Worm (Caenorhabditis elegans) whole organism, L1 larva: ENCODE results near the gene cpna-3.
A peak's percentile ranks its signal among the peaks of the same experiment; 100 is the strongest.

Experiments
- ama-1 ChIP-seq: fragments of 150-350 bp; optimal IDR thresholded peaks from 2 replicates; lab custom pipeline; 2014
- efl-1 ChIP-seq, 4 experiments: fragments of 150-350 bp; optimal IDR thresholded peaks in 3 of 4; peaks in 1 of 4; 1 replicate in 1 of 4; 2 replicates in 3 of 4; lab custom pipeline; 2014; ENCODE audit warnings: missing biosample characterization in 2 of 4, missing genetic modification characterization in 2 of 4, missing genetic modification reagents in 2 of 4
- egl-13 ChIP-seq: sonication (generic microtip); optimal IDR thresholded peaks from 2 replicates; lab custom pipeline; 2016; ENCODE audit warnings: missing genotype, missing genetic modification reagents, missing genetic modification characterization, missing compliant biosample characterization
- irx-1 ChIP-seq: sonication (generic microtip); optimal IDR thresholded peaks from 2 replicates; lab custom pipeline; 2016; ENCODE audit warnings: missing genetic modification characterization, missing compliant biosample characterization
- lin-14 ChIP-seq: fragments of 200-800 bp; sonication (Bioruptor generic); optimal IDR thresholded peaks from 2 replicates; lab custom pipeline; 2018; ENCODE audit warnings: mild to moderate bottlenecking, missing genetic modification characterization, moderate library complexity, missing compliant biosample characterization
- lin-15B ChIP-seq: fragments of 150-350 bp; sonication (generic microtip); optimal IDR thresholded peaks from 3 replicates; lab custom pipeline; 2014; ENCODE audit warnings: missing biosample characterization, missing genetic modification characterization
- pag-3 ChIP-seq: sonication (generic microtip); optimal IDR thresholded peaks from 2 replicates; lab custom pipeline; 2017; ENCODE audit warnings: missing genetic modification characterization, mild to moderate bottlenecking, missing compliant biosample characterization, antibody characterized with exemption, borderline replicate concordance; ENCODE audit not compliant: insufficient read depth
- skn-1 ChIP-seq: fragments of 150-350 bp; optimal IDR thresholded peaks from 2 replicates; lab custom pipeline; 2014; ENCODE audit warnings: missing biosample characterization, missing genetic modification characterization
- sptf-1 ChIP-seq: fragments of 150-350 bp; optimal IDR thresholded peaks from 2 replicates; lab custom pipeline; 2014; ENCODE audit warnings: missing biosample characterization, missing genetic modification characterization
- sup-37 ChIP-seq: fragments of 200-800 bp; sonication (Bioruptor generic); optimal IDR thresholded peaks from 2 replicates; lab custom pipeline; 2018; ENCODE audit warnings: mild to moderate bottlenecking, missing genetic modification characterization, missing compliant biosample characterization
- ztf-11 ChIP-seq, 2 experiments: sonication (generic microtip); optimal IDR thresholded peaks; 2 replicates each; lab custom pipeline; 2016 to 2017; ENCODE audit warnings: missing genetic modification characterization in 2 of 2, missing biosample characterization in 1 of 2, missing compliant biosample characterization in 1 of 2

Gene cpna-3

DNA sequence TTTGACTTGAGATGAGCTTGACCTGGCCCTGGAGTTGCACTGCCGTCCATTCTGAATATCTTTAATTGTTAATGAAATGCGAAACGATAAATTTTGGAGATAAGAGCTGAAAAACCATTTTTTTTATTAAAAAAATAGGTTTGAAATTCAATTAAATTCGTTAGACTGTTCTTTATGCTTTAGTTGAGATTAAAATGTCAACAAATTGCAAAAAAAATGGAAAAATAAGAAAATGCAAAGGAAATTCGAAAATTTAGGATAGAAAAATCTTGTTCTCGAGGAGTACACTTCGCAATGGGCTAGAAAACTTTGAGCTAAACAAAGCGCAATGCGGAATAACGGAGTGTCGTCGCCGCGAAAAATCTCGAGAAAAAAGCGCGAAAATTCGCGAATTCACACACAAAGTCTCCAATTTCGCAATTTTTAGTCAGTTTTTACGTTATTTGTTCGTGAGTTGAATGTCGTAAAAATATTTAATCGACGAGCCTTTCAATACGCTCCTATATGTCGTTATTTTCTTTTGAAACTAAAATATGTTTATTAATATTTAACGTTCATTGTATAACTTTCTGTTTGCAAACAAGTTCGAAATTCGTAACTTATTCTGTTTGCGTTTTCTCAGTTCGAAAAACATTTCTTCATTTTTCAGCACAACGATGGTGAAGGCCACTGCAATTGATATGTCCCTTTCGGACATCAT is 50.3 kb downstream of the cpna-3 start, which contains the start of the genes rpb-12 and aly-2 (continued):
- TF ChIP-seq efl-1 (optimal IDR thresholded peaks at IDR 0.05; lab: Kevin White, UChicago): peak; percentile 82 to 87
- peak; percentile 83 to 98 for TF ChIP-seq efl-1 (GFP tag; optimal IDR thresholded peaks at IDR 0.05 in 1 of 2; lab: Kevin White, UChicago)
- TF ChIP-seq irx-1 (tag; lab: Kevin White, UChicago): no peak
- no peak for TF ChIP-seq egl-13 (tag; lab: Kevin White, UChicago)
- TF ChIP-seq skn-1 (tag; lab: Kevin White, UChicago): peak; percentile 59
- TF ChIP-seq pag-3: no peak
- TF ChIP-seq lin-14: peak; percentile 67
- peak; percentile 75 for TF ChIP-seq lin-15B
- TF ChIP-seq ztf-11 (tag; optimal IDR thresholded peaks at IDR 0.05; lab: Kevin White, UChicago): no peak
- TF ChIP-seq sup-37 (GFP tag; lab: Kevin White, UChicago): no peak
- TF ChIP-seq sptf-1: no peak
- TF ChIP-seq ama-1 (lab: Kevin White, UChicago): no peak
